Worm (Caenorhabditis elegans): ENCODE data around the gene H28G03.2.

H28G03.2 gene

ce11 chrX:5165037-5165436 is 40.5 kb upstream of the H28G03.2 start, which contains the start of gene mans-3 (continued):
- TF ChIP-seq unc-42 (tag; optimal IDR thresholded peaks at IDR 0.05) (peak; percentile 76), madf-2 (tag; optimal IDR thresholded peaks at IDR 0.05) (no peak), elt-2 (tag; optimal IDR thresholded peaks at IDR 0.05) (peak; percentile 72), fax-1 (tag; optimal IDR thresholded peaks at IDR 0.05) (peak; percentile 34), ceh-14 (tag; optimal IDR thresholded peaks at IDR 0.05) (peak; percentile 39), ceh-31 (tag; optimal IDR thresholded peaks at IDR 0.05) (peak; percentile 65), zip-5 (tag; optimal IDR thresholded peaks at IDR 0.05) (peak; percentile 28), ceh-45 (GFP tag; IDR thresholded peaks at IDR 0.05) (peak; percentile 28; the same call in 1 of the 2 replicates), pros-1 (tag; optimal IDR thresholded peaks at IDR 0.05) (peak; percentile 44), ceh-19 (GFP tag; optimal IDR thresholded peaks at IDR 0.05) (peak; percentile 44), lim-6 (tag; optimal IDR thresholded peaks at IDR 0.05) (no peak), pax-1 (tag; optimal IDR thresholded peaks at IDR 0.05) (no peak), lin-11 (tag; optimal IDR thresholded peaks at IDR 0.05) (peak; percentile 23), odd-2 (tag; optimal IDR thresholded peaks at IDR 0.05) (no peak), ahr-1 (tag; optimal IDR thresholded peaks at IDR 0.05) (no peak), nfya-1 (tag; optimal IDR thresholded peaks at IDR 0.05) (peak; percentile 91), ceh-30 (tag; optimal IDR thresholded peaks at IDR 0.05) (no peak), Y22D7AL.16 (tag; optimal IDR thresholded peaks at IDR 0.05) (peak; percentile 7), che-1 (tag; optimal IDR thresholded peaks at IDR 0.05) (peak; percentile 10), C08G9.2 (tag; optimal IDR thresholded peaks at IDR 0.05) (no peak), sox-4 (tag; optimal IDR thresholded peaks at IDR 0.05) (peak; percentile 54), hlh-6 (tag; optimal IDR thresholded peaks at IDR 0.05) (no peak), hlh-8 (tag; optimal IDR thresholded peaks at IDR 0.05) (peak; percentile 35), sdc-2 (tag; optimal IDR thresholded peaks at IDR 0.05) (peak; percentile 76), rnt-1 (tag; optimal IDR thresholded peaks at IDR 0.05) (peak; percentile 77), hlh-13 (GFP tag; optimal IDR thresholded peaks at IDR 0.05) (no peak), hlh-30 (tag; optimal IDR thresholded peaks at IDR 0.05; ENCODE audit: insufficient read depth) (peak; percentile 76), fkh-6 (tag; optimal IDR thresholded peaks at IDR 0.05) (peak; percentile 16), ceh-9 (tag; optimal IDR thresholded peaks at IDR 0.05) (no peak)

- TF ChIP-seq rnt-1 (tag; optimal IDR thresholded peaks at IDR 0.05) = no peak
Measured at ce11 chrX:5168770-5169169, 36.8 kb upstream of the H28G03.2 start.

- TF ChIP-seq rnt-1 (tag; optimal IDR thresholded peaks at IDR 0.05) (no peak), K02D7.2 (tag; optimal IDR thresholded peaks at IDR 0.05) (no peak), nhr-232 (tag; optimal IDR thresholded peaks at IDR 0.05) (no peak), mec-3 (tag; optimal IDR thresholded peaks at IDR 0.05; ENCODE audit: borderline replicate concordance) (no peak), ttx-3 (tag; optimal IDR thresholded peaks at IDR 0.05) (no peak), unc-3 (GFP tag; conservative IDR thresholded peaks at IDR 0.05) (no peak), unc-3 (tag; optimal IDR thresholded peaks at IDR 0.05) (no peak), fax-1 (tag; optimal IDR thresholded peaks at IDR 0.05) (no peak), ceh-14 (tag; optimal IDR thresholded peaks at IDR 0.05) (no peak), unc-86 (tag; optimal IDR thresholded peaks at IDR 0.05) (no peak), gmeb-2 (tag; optimal IDR thresholded peaks at IDR 0.05) (no peak), Y22D7AL.16 (tag; optimal IDR thresholded peaks at IDR 0.05) (no peak), hlh-30 (tag; optimal IDR thresholded peaks at IDR 0.05; ENCODE audit: insufficient read depth) (no peak), elt-2 (tag; optimal IDR thresholded peaks at IDR 0.05) (no peak), nfya-1 (tag; optimal IDR thresholded peaks at IDR 0.05) (no peak), ceh-30 (tag; optimal IDR thresholded peaks at IDR 0.05) (no peak), ceh-18 (tag; optimal IDR thresholded peaks at IDR 0.05) (no peak), npax-4 (tag; optimal IDR thresholded peaks at IDR 0.05) (no peak), pha-4 (tag; optimal IDR thresholded peaks at IDR 0.05) (no peak), C08G9.2 (tag; optimal IDR thresholded peaks at IDR 0.05) (no peak), hlh-15 (tag; optimal IDR thresholded peaks at IDR 0.05) (no peak)
Measured at ce11 chrX:5171085-5171484, 34.5 kb upstream of the H28G03.2 start, which contains the start of gene T03G11.10. TSS of gene T03G11.10 (minus strand) at chrX:5171185.

All from whole organism, late embryonic.